Worm (Caenorhabditis elegans): ENCODE measurements around the gene T08E11.1.
"Not testable (repeated sequence)": the region's sequence is repeated elsewhere in the genome, so short reads cannot be mapped to it uniquely, and the experiment has no call there.

T08E11.1 gene

DNA sequence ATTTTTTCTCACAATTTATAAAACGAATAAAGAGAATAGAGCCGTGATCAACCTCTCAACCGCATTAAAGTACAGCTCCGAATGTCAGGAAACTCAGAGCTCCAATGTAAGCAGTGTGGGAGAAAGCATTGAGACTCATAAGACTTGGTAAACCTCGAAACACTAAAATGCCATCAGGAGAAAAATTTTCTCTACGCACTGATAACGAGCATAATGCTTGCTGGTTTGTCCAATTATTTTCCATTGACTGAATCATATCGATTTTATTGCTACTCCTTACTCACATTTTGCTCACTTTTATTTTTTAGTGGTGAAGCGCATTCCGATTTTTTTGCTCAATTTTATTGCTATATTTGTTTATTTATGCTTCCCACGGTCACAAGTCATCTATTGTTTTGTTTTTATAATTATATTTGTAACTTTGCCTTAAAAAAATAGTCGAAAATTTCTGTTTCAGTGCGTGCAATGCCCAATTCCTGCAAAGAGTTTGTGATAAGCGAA, 6.1 kb upstream of the T08E11.1 start, which contains the start of gene math-40:
Gene math-40, plus strand, starts transcription at position 451 of the 501 bp plus-strand sequence.
- TF ChIP-seq tab-1 (GFP tag; IDR thresholded peaks at IDR 0.05) (no peak), flt-1 (GFP tag; IDR thresholded peaks at IDR 0.05) (no peak), cog-1 (tag; optimal IDR thresholded peaks at IDR 0.05) (no peak), klf-2 (GFP tag; conservative IDR thresholded peaks at IDR 0.05) (no peak), T22C8.4 (GFP tag; IDR thresholded peaks at IDR 0.05) (no peak), ref-1 (GFP tag; conservative IDR thresholded peaks at IDR 0.05) (no peak), ztf-23 (GFP tag; IDR thresholded peaks at IDR 0.05) (no peak), med-1 (GFP tag; optimal IDR thresholded peaks at IDR 0.05; ENCODE audit: insufficient read depth) (no peak), ztf-29 (GFP tag; IDR thresholded peaks at IDR 0.05) (no peak)

DNA sequence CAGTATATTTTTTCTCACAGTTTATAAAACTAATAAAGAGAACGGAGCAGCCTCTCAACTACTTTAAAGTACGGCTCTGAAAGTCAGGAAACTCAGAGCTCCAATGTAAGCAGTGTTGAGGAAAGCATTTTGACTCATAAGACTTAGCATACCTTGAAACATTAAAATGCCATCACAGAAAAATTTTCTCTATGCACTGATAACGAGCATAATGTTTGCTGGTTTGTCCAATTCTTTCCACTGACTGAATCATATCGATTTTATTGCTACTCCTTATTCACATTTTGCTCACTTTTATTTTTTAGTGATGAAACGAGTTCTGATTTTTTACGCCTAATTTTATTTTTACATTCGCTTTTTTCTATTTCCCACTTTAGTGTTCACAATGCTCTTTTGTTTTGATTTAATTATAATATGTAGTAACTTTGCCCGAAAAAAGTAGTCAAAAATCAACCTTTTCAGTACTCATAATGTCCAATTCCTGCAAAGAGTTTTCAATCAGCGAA, 4.4 kb upstream of the T08E11.1 start, which contains the start of gene math-39:
Gene math-39, plus strand, starts transcription at position 456 of the 506 bp plus-strand sequence.
- no peak for TF ChIP-seq med-1 (GFP tag; optimal IDR thresholded peaks at IDR 0.05; ENCODE audit: insufficient read depth)
- TF ChIP-seq ztf-23 (GFP tag; IDR thresholded peaks at IDR 0.05), result no peak
- no peak for TF ChIP-seq ref-1 (GFP tag; conservative IDR thresholded peaks at IDR 0.05)
- no peak for TF ChIP-seq klf-2 (GFP tag; conservative IDR thresholded peaks at IDR 0.05)
- TF ChIP-seq flt-1 (GFP tag; IDR thresholded peaks at IDR 0.05), result no peak
- TF ChIP-seq tab-1 (GFP tag; IDR thresholded peaks at IDR 0.05), result no peak
- TF ChIP-seq T22C8.4 (GFP tag; IDR thresholded peaks at IDR 0.05), result no peak

- TF ChIP-seq ztf-23 (GFP tag; IDR thresholded peaks at IDR 0.05) (no peak), ref-1 (GFP tag; conservative IDR thresholded peaks at IDR 0.05) (no peak), klf-2 (GFP tag; conservative IDR thresholded peaks at IDR 0.05) (no peak), cog-1 (tag; optimal IDR thresholded peaks at IDR 0.05) (no peak), tab-1 (GFP tag; IDR thresholded peaks at IDR 0.05) (no peak), T22C8.4 (GFP tag; IDR thresholded peaks at IDR 0.05) (no peak), med-1 (GFP tag; optimal IDR thresholded peaks at IDR 0.05; ENCODE audit: insufficient read depth) (no peak), flt-1 (GFP tag; IDR thresholded peaks at IDR 0.05) (no peak), ztf-29 (GFP tag; IDR thresholded peaks at IDR 0.05) (no peak)
Observed at ce11 chrII:1842894-1843293, 6.6 kb downstream of the T08E11.1 start, which contains the start of the genes C52E2.5 and C52E2.4. C52E2.5 (minus strand) TSS chrII:1842936. C52E2.4 (plus strand) TSS chrII:1843145.

DNA sequence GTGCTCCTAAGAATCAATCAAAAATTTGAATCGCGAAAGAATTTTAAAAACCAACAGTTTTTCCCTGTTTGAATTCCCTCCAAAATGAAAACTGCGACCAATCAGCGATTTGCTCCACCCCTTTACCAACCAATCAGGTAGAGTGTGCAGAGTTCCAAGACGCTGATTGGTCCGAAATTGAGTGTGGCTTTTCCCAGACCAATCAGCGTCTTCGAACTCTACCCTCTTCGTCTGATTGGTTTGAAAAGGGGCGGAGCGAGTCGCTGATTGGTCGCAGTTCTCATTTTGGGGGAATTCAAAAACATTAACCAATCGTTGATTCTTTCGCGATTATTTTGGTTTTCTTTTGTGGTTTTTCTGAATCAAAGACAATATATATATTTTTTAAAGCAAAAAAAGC, 8.2 kb downstream of the T08E11.1 start:
- TF ChIP-seq ztf-23 (GFP tag; IDR thresholded peaks at IDR 0.05) (no peak), flt-1 (GFP tag; IDR thresholded peaks at IDR 0.05) (no peak), tab-1 (GFP tag; IDR thresholded peaks at IDR 0.05) (no peak), med-1 (GFP tag; optimal IDR thresholded peaks at IDR 0.05; ENCODE audit: insufficient read depth) (no peak), cog-1 (tag; optimal IDR thresholded peaks at IDR 0.05) (no peak), klf-2 (GFP tag; conservative IDR thresholded peaks at IDR 0.05) (no peak), ztf-29 (GFP tag; IDR thresholded peaks at IDR 0.05) (no peak), T22C8.4 (GFP tag; IDR thresholded peaks at IDR 0.05) (no peak), ref-1 (GFP tag; conservative IDR thresholded peaks at IDR 0.05) (no peak)

- TF ChIP-seq ztf-29 (GFP tag; IDR thresholded peaks at IDR 0.05) (no peak), tab-1 (GFP tag; IDR thresholded peaks at IDR 0.05) (no peak), klf-2 (GFP tag; conservative IDR thresholded peaks at IDR 0.05) (no peak), cog-1 (tag; optimal IDR thresholded peaks at IDR 0.05) (no peak), ref-1 (GFP tag; conservative IDR thresholded peaks at IDR 0.05) (no peak), ztf-23 (GFP tag; IDR thresholded peaks at IDR 0.05) (no peak), T22C8.4 (GFP tag; IDR thresholded peaks at IDR 0.05) (no peak), flt-1 (GFP tag; IDR thresholded peaks at IDR 0.05) (no peak), med-1 (GFP tag; optimal IDR thresholded peaks at IDR 0.05; ENCODE audit: insufficient read depth) (no peak)
Observed at ce11 chrII:1848109-1848508, 11.8 kb downstream of the T08E11.1 start, which contains the start of gene fbxb-97. fbxb-97 (minus strand) TSS chrII:1848161.

ce11 chrII:1850299-1850698, 14.0 kb downstream of the T08E11.1 start, which contains the start of gene fbxb-96:
fbxb-96 (minus strand) TSS chrII:1850399.
- TF ChIP-seq cog-1 (tag; optimal IDR thresholded peaks at IDR 0.05), result no peak
- no peak for TF ChIP-seq med-1 (GFP tag; optimal IDR thresholded peaks at IDR 0.05; ENCODE audit: insufficient read depth)
- TF ChIP-seq tab-1 (GFP tag; IDR thresholded peaks at IDR 0.05), result no peak
- TF ChIP-seq flt-1 (GFP tag; IDR thresholded peaks at IDR 0.05), result no peak
- no peak for TF ChIP-seq ztf-29 (GFP tag; IDR thresholded peaks at IDR 0.05)

ce11 chrII:1850840-1851294, 14.6 kb downstream of the T08E11.1 start, which contains the start of gene C52E2.3:
C52E2.3 (plus strand) TSS chrII:1851244.
- TF ChIP-seq cog-1 (tag; optimal IDR thresholded peaks at IDR 0.05) (no peak), T22C8.4 (GFP tag; IDR thresholded peaks at IDR 0.05) (no peak), ztf-23 (GFP tag; IDR thresholded peaks at IDR 0.05) (no peak), tab-1 (GFP tag; IDR thresholded peaks at IDR 0.05) (no peak), flt-1 (GFP tag; IDR thresholded peaks at IDR 0.05) (no peak)

ce11 chrII:1851716-1852115, 15.4 kb downstream of the T08E11.1 start:
- TF ChIP-seq ztf-29 (GFP tag; IDR thresholded peaks at IDR 0.05), result no peak
- no peak for TF ChIP-seq T22C8.4 (GFP tag; IDR thresholded peaks at IDR 0.05)
- no peak for TF ChIP-seq med-1 (GFP tag; optimal IDR thresholded peaks at IDR 0.05; ENCODE audit: insufficient read depth)
- no peak for TF ChIP-seq flt-1 (GFP tag; IDR thresholded peaks at IDR 0.05)
- no peak for TF ChIP-seq ref-1 (GFP tag; conservative IDR thresholded peaks at IDR 0.05)
- no peak for TF ChIP-seq cog-1 (tag; optimal IDR thresholded peaks at IDR 0.05)
- TF ChIP-seq ztf-23 (GFP tag; IDR thresholded peaks at IDR 0.05), result no peak
- TF ChIP-seq tab-1 (GFP tag; IDR thresholded peaks at IDR 0.05), result no peak
- TF ChIP-seq klf-2 (GFP tag; conservative IDR thresholded peaks at IDR 0.05), result no peak

DNA sequence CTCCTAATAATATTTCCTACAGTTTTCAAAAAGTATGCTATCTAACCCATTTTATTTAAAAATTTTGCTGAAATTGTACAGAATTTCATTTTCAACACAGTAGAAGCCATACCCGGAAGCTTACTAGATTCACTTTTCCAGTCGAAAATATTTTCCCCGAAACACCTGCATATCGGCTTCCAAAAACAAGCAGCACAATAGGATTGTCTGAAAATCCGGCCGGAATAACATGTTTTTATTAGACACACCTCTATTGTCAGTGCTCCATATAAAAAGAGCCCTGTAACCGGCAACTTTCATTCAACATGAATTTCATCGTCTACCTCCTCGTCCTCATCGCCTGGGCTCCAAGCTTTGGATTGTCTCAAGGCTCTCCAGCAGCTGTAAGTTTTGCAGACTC, 16.2 kb downstream of the T08E11.1 start, which contains the start of gene C52E2.2:
Gene C52E2.2, plus strand, starts transcription at position 301 of the 400 bp plus-strand sequence.
- no peak for TF ChIP-seq cog-1 (tag; optimal IDR thresholded peaks at IDR 0.05)
- no peak for TF ChIP-seq ztf-29 (GFP tag; IDR thresholded peaks at IDR 0.05)
- TF ChIP-seq klf-2 (GFP tag; conservative IDR thresholded peaks at IDR 0.05), result no peak
- no peak for TF ChIP-seq flt-1 (GFP tag; IDR thresholded peaks at IDR 0.05)
- TF ChIP-seq tab-1 (GFP tag; IDR thresholded peaks at IDR 0.05), result no peak

DNA sequence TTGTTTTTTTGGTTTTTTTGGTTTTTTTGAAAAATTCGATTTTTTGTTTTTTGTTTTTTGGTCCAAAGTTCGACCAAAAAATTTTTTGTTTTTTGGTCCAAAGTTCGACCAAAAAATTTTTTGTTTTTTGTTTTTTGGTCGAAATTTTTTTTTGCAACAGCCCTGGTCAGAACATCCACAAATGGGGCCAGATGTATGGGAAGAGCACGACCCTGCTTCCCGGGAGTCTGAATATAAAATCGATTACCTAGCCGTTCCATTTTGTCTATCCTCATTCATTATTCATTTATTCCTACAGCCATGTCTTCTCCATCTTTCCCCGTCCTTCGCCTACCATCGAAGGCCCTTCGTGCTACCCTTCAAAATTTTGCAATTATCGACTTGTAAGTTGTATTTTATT, 17.8 kb downstream of the T08E11.1 start, which contains the start of gene fbxb-95:
Gene fbxb-95, plus strand, starts transcription at position 301 of the 400 bp plus-strand sequence.
- not testable (repeated sequence) for TF ChIP-seq tab-1 (GFP tag; IDR thresholded peaks at IDR 0.05); T22C8.4 (GFP tag; IDR thresholded peaks at IDR 0.05); klf-2 (GFP tag; conservative IDR thresholded peaks at IDR 0.05)

Measured in whole organism, midembryonic.